Worm (Caenorhabditis elegans): ENCODE measurements around the gene srd-56.

Gene srd-56

DNA sequence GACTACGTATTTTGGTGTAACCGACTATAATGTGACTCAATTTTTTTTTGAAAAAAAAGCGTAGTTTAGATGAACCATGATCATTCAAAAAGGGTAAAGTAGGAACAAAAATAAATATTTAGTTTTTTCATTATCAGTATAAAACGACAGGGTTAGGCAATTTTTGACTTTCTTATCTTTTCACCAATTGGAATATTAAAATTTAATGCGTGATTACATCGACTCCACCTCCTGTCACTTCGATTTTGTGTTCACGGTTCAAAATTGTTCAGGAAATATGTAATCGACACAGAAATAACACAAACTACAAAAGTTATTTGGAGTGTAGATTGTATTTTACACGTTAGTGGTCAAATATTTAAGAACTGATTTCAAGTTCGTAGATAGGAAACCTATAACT is 36.2 kb downstream of the srd-56 start:
- TF ChIP-seq unc-130 (GFP tag; optimal IDR thresholded peaks at IDR 0.05) (no peak), nhr-80 (tag; optimal IDR thresholded peaks at IDR 0.05) (peak; percentile 76), mcd-1 (GFP tag; IDR thresholded peaks at IDR 0.05) (no peak), K12H6.12 (tag; optimal IDR thresholded peaks at IDR 0.05) (no peak), let-607 (tag; optimal IDR thresholded peaks at IDR 0.05) (peak in 1 of 2 experiments; percentile 3), F57C9.4 (tag; optimal IDR thresholded peaks at IDR 0.05) (no peak)

DNA sequence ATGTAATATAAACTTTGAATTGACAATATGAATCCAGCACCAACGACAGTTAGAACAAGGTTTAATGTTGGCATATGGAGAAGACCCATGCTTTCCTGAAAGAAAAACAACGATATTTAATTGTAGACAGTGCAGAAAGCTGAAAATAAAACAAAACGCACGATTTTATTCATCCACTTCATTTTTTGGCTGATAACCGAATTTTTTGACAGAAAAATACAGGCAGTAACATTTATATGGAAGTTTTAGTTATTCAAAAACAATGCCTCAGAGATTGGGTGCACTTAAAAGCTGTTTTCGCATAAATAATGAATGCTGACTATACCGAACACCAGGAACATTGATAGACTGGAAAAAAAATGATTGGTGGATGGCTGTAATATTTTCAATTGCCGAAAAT is 37.3 kb downstream of the srd-56 start, which contains the start of gene mfsd-13.2:
Gene mfsd-13.2, minus strand, starts transcription at position 101 of the 400 bp plus-strand sequence.
- TF ChIP-seq bed-1 (GFP tag; IDR thresholded peaks at IDR 0.05) (no peak), fkh-3 (tag; optimal IDR thresholded peaks at IDR 0.05) (no peak), pbrm-1 (GFP tag; IDR thresholded peaks at IDR 0.05) (no peak), mes-4 (tag; optimal IDR thresholded peaks at IDR 0.05) (no peak), nhr-120 (GFP tag; IDR thresholded peaks at IDR 0.05) (no peak), tbp1 (GFP tag; optimal IDR thresholded peaks at IDR 0.05) (no peak), K12H6.12 (tag; optimal IDR thresholded peaks at IDR 0.05) (no peak), C17E4.6 (GFP tag; IDR thresholded peaks at IDR 0.05) (no peak), tlf-1 (GFP tag; optimal IDR thresholded peaks at IDR 0.05) (no peak), Y56A3A.18 (GFP tag; IDR thresholded peaks at IDR 0.05) (no peak)

DNA sequence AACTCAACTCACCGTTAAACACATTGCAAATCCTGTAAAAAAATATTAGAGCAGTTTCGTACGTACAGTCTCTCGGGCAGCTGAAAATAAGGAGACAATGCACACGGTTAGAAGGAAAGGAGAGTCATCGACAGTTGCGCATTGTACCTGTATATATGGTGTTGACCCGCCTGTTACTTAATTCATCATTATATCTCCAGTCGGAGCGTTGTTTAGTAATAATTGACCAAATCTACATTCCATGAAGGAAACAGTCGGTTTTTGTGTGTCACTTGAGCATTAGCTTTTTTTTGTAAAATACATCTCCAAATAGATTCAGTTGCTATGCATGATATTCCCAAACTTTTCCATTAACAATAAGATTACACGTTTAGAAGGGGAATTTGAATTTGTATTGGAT is 41.5 kb downstream of the srd-56 start, which contains the start of gene C27H5.12:
Gene C27H5.12, minus strand, starts transcription at position 101 of the 400 bp plus-strand sequence.
- TF ChIP-seq lsl-1 (GFP tag; optimal IDR thresholded peaks at IDR 0.05) = no peak
- TF ChIP-seq dpff-1 (tag; optimal IDR thresholded peaks at IDR 0.05) = no peak
- TF ChIP-seq aptf-2 (GFP tag; conservative IDR thresholded peaks at IDR 0.05) = no peak
- TF ChIP-seq madf-8 (GFP tag; conservative IDR thresholded peaks at IDR 0.05) = no peak
- no peak for TF ChIP-seq F57C9.4 (tag; optimal IDR thresholded peaks at IDR 0.05)
- no peak for TF ChIP-seq ccch-3 (GFP tag; optimal IDR thresholded peaks at IDR 0.05)
- TF ChIP-seq F33H1.4 (GFP tag; IDR thresholded peaks at IDR 0.05) = no peak
- no peak for TF ChIP-seq chd-7 (tag; optimal IDR thresholded peaks at IDR 0.05)
- TF ChIP-seq mel-28 (tag; optimal IDR thresholded peaks at IDR 0.05; ENCODE audit: borderline replicate concordance) = no peak
- no peak for TF ChIP-seq mcd-1 (GFP tag; IDR thresholded peaks at IDR 0.05)

DNA sequence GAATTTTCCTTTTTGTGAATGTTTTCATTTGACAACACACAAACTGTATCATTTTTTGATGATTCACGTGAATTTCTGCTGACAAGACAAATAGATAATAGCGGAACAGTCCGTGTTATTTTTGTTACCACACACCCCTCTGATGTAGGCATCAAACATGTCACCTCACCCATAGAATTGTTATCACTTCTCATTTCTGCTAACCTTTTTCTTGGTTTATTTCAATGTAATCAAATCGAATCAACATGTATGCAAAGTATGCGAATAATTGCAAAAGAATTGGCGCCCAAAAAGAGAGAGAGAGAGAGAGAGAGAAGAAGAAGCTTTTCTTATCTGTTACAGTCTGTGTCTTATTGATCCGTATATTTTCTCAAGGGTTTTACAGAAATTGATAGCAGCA is 45.6 kb downstream of the srd-56 start:
- peak; percentile 79 for TF ChIP-seq nhr-80 (tag; optimal IDR thresholded peaks at IDR 0.05)
- TF ChIP-seq somi-1 (GFP tag; optimal IDR thresholded peaks at IDR 0.05) = no peak
- TF ChIP-seq tlf-1 (GFP tag; optimal IDR thresholded peaks at IDR 0.05) = no peak
- TF ChIP-seq snpc-1.1 (tag; optimal IDR thresholded peaks at IDR 0.05; ENCODE audit: insufficient read depth) = no peak
- no peak for TF ChIP-seq rcor-1 (GFP tag; IDR thresholded peaks at IDR 0.05)
- TF ChIP-seq Y53F4B.3 (GFP tag; IDR thresholded peaks at IDR 0.05) = no peak
- no peak for TF ChIP-seq mcd-1 (GFP tag; IDR thresholded peaks at IDR 0.05)
- TF ChIP-seq attf-5 (GFP tag; optimal IDR thresholded peaks at IDR 0.05) = peak; percentile 9
- TF ChIP-seq atf-7 (tag; optimal IDR thresholded peaks at IDR 0.05) = peak; percentile 14
- peak; percentile 10 for TF ChIP-seq ets-4 (GFP tag; optimal IDR thresholded peaks at IDR 0.05)
- no peak for TF ChIP-seq lag-1 (GFP tag; IDR thresholded peaks at IDR 0.05)
- no peak for TF ChIP-seq hlh-26 (GFP tag; conservative IDR thresholded peaks at IDR 0.05)
- no peak for TF ChIP-seq T07F8.4 (tag; optimal IDR thresholded peaks at IDR 0.05)
- TF ChIP-seq attf-3 (GFP tag; conservative IDR thresholded peaks at IDR 0.05) = no peak
- TF ChIP-seq xnd-1 (tag; optimal IDR thresholded peaks at IDR 0.05) = no peak
- TF ChIP-seq nhr-27 (tag; optimal IDR thresholded peaks at IDR 0.05) = no peak
- peak; percentile 38 for TF ChIP-seq unc-62 (GFP tag; optimal IDR thresholded peaks at IDR 0.05)
- no peak for TF ChIP-seq ZK185.1 (tag; optimal IDR thresholded peaks at IDR 0.05; ENCODE audit: poor library complexity, severe bottlenecking)
- TF ChIP-seq efl-1 (GFP tag; optimal IDR thresholded peaks at IDR 0.05) = no peak
- no peak for TF ChIP-seq dpl-1 (GFP tag; optimal IDR thresholded peaks at IDR 0.05)
- no peak for TF ChIP-seq ztf-28 (GFP tag; IDR thresholded peaks at IDR 0.05)
- no peak for TF ChIP-seq mxl-1 (tag; optimal IDR thresholded peaks at IDR 0.05)
- no peak for TF ChIP-seq snpc-1.3 (tag; optimal IDR thresholded peaks at IDR 0.05; ENCODE audit: insufficient read depth)
